Worm (Caenorhabditis elegans) whole organism, midembryonic: ENCODE results near the gene smc-6.
"Not testable (repeated sequence)": the region's sequence is repeated elsewhere in the genome, so short reads cannot be mapped to it uniquely, and the experiment has no call there.

Experiments
- T22C8.4 ChIP-seq: fragments of 200-800 bp; sonication (Bioruptor generic); IDR thresholded peaks from 2 replicates; pipeline ENCODE4 v1.3.6; 2022; ENCODE audit warnings: missing genetic modification characterization, missing compliant biosample characterization
- cog-1 ChIP-seq: sonication (generic microtip); optimal IDR thresholded peaks from 2 replicates; lab custom pipeline; 2016; ENCODE audit warnings: missing genetic modification characterization, missing compliant biosample characterization
- flt-1 ChIP-seq: fragments of 200-800 bp; sonication (Bioruptor generic); IDR thresholded peaks from 2 replicates; pipeline ENCODE4 v1.3.6; 2022; ENCODE audit warnings: missing genetic modification characterization, missing compliant biosample characterization
- klf-2 ChIP-seq: fragments of 200-800 bp; sonication (Bioruptor generic); conservative IDR thresholded peaks from 2 replicates; pipeline ENCODE4 v1.3.6; 2022; ENCODE audit warnings: missing genetic modification reagents, missing genetic modification characterization, missing compliant biosample characterization
- med-1 ChIP-seq: sonication (generic microtip); optimal IDR thresholded peaks from 2 replicates; lab custom pipeline; 2017; ENCODE audit warnings: missing genetic modification characterization, mild to moderate bottlenecking, missing compliant biosample characterization, antibody characterized with exemption, missing genetic modification reagents; ENCODE audit not compliant: insufficient read depth
- ref-1 ChIP-seq: fragments of 200-800 bp; sonication (Bioruptor generic); conservative IDR thresholded peaks from 2 replicates; pipeline ENCODE4 v1.3.6; 2022; ENCODE audit warnings: missing genetic modification reagents, missing genetic modification characterization, missing compliant biosample characterization
- tab-1 ChIP-seq: fragments of 200-800 bp; sonication (Bioruptor generic); IDR thresholded peaks from 2 replicates; pipeline ENCODE4 v1.3.6; 2022; ENCODE audit warnings: missing genetic modification characterization, missing compliant biosample characterization
- ztf-23 ChIP-seq: fragments of 200-800 bp; sonication (Bioruptor generic); IDR thresholded peaks from 2 replicates; pipeline ENCODE4 v1.3.6; 2022; ENCODE audit warnings: missing genetic modification reagents, missing genetic modification characterization, missing compliant biosample characterization
- ztf-29 ChIP-seq: fragments of 200-800 bp; sonication (Bioruptor generic); IDR thresholded peaks from 2 replicates; pipeline ENCODE4 v1.3.6; 2022; ENCODE audit warnings: missing genetic modification reagents, missing genetic modification characterization, missing compliant biosample characterization

The smc-6 gene

DNA sequence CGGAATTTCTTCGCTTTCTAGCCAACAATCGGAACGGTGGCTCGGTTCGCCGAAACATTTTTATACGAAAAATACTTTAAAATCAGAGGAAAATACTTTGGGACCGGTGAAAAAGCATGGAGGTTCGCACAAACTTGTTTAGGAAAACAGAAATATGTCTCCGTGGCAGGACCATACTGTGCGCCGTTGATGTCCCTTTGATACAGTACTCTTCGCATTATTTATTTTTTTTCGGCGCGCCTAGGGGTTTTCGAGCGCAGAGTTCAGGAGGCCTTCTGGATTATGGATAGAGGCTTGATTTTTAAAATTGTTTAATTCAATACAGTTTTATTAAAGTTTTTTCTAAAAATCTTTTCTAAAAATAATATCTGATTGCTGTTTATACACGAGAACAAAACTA lies 33.8 kb upstream of the smc-6 start, which contains the start of gene F54D5.9:
Gene F54D5.9, minus strand, starts transcription at position 115 of the 400 bp plus-strand sequence.
- no peak for TF ChIP-seq ztf-29
- TF ChIP-seq klf-2 (GFP tag; lab: Robert Waterston, UW): no peak
- no peak for TF ChIP-seq ztf-23
- no peak for TF ChIP-seq T22C8.4
- no peak for TF ChIP-seq flt-1
- no peak for TF ChIP-seq ref-1
- no peak for TF ChIP-seq cog-1 (tag; lab: Kevin White, UChicago)
- no peak for TF ChIP-seq med-1 (GFP tag; lab: Kevin White, UChicago)

DNA sequence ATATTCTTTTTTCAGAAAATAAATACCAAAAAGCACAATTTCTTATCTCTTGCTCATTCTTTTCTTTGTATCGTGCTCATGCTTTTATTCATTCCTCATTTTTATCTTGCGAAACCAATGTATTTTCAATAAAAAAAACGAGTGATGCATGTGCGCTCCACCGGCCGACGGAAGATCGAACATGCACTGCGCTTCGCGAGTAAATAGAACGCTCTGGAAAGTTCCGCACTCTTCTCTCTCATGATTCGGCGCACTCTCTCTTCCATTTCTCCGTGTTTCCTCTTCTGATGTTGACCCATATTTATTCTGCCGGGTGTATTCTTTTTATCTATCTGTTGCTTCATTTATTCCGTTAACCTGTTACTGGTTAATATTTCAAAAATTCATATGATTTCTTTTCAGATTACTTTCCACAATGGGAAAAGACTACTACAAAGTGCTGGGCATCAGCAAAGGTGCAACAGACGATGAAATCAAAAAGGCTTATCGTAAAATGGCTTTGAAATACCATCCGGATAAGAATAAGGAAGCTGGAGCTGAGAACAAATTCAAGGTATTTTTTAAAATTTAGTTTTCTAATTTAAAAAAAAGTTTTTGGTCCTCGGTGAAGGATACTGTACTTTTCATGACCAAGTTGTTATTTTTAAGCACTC lies 33.1 kb upstream of the smc-6 start, which contains the start of gene dnj-13:
Gene dnj-13, plus strand, starts transcription at position 403 of the 653 bp plus-strand sequence.
- TF ChIP-seq med-1 (GFP tag; lab: Kevin White, UChicago) (no peak), ztf-29 (no peak), cog-1 (tag; lab: Kevin White, UChicago) (peak; percentile 88), tab-1 (GFP tag; lab: Robert Waterston, UW) (peak; percentile 49; the same call in 1 of the 2 replicates), ztf-23 (peak; percentile 76), flt-1 (peak; percentile 87), ref-1 (no peak), T22C8.4 (peak; percentile 49; the same call in 1 of the 2 replicates), klf-2 (GFP tag; lab: Robert Waterston, UW) (no peak)

DNA sequence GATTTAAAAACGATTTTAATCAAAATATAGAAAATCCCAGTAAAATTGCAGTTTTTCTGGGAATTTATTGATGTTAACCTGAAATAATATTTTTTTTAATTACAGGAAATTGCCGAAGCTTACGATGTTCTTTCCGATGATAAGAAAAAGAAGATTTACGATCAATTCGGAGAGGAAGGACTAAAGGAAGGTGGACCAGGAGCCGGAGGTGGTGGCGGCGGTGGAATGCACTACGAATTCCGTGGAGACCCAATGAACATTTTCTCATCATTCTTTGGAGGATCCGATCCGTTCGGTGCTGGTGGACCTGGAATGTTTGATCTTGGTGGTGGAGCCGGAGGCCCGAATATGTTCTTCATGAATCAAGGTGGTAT lies 32.6 kb upstream of the smc-6 start:
- TF ChIP-seq cog-1 (tag; lab: Kevin White, UChicago) (no peak), med-1 (GFP tag; lab: Kevin White, UChicago) (no peak), tab-1 (GFP tag; lab: Robert Waterston, UW) (no peak), klf-2 (GFP tag; lab: Robert Waterston, UW) (no peak), ztf-23 (no peak), ztf-29 (no peak), ref-1 (no peak), T22C8.4 (no peak), flt-1 (no peak)

DNA sequence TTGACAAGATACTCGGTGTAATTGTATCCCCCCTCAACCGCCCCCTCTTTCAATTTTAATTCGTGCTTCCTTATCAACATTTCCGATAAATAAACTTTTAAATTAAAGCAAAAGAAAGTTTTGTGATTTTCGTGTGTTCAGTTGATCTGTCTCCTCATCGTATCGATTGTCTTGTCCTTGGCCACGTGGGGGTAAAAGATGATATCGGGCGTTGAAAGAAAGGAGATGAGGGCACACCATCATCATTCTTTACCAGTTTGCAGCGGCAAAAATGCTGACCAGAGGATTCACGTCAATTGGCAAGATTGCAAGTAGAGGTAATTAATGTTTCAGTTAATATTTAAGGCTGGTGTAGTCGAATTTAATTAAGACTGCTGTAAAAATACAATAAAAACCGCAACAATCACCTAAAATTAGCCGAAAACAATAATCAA lies 31.2 kb upstream of the smc-6 start, which contains the start of gene F54D5.7:
Gene F54D5.7, plus strand, starts transcription at position 264 of the 434 bp plus-strand sequence.
- TF ChIP-seq med-1 (GFP tag; lab: Kevin White, UChicago) (no peak), klf-2 (GFP tag; lab: Robert Waterston, UW) (no peak), flt-1 (0 out of 2 replicates have a peak, but pooled peaks have one; percentile 13)

DNA sequence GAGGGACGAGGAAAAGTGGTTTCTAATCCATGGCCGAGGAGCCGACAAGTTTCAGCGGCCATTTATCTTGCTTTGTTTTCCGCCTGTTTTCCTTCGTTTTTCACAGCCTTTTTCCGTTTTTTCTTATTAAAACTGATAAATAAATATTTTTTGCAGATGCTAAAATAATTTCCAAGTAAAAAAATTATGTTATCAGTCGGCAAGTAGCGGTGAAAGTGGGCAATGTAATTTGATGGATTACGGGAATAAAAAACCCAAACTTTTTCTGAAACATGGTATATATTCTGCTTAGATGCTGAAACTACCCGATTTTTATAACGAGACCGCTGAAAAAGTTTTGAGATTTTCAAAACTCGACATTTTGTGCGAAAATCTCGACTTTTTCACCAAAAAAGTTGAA lies 26.5 kb upstream of the smc-6 start, which contains the start of gene dhgd-1:
Gene dhgd-1, minus strand, starts transcription at position 101 of the 400 bp plus-strand sequence.
- not testable (repeated sequence) for TF ChIP-seq flt-1; tab-1 (GFP tag; lab: Robert Waterston, UW); cog-1 (tag; lab: Kevin White, UChicago)

DNA sequence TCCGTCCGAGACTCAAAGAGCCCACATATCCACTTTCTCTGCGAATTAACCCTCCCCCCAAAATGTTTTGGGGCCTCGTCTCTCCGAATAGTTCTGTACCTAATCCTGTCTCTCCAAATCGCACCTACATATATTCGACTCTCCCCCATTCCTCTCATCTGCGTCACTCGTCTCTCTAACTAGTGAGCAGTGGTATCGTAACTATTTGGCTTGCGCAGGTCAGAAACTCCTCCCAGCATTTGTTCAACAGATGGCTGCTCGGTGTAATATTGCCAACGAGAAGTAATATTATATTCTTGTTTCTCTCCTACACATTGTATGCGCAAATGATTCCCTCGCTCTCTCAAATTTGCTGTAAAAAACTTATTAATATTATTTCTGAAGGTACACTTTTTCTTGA lies 22.9 kb upstream of the smc-6 start, which contains the start of gene F54D5.24:
Gene F54D5.24, plus strand, starts transcription at position 316 of the 400 bp plus-strand sequence.
- TF ChIP-seq ref-1: no peak
- TF ChIP-seq tab-1 (GFP tag; lab: Robert Waterston, UW): no peak
- no peak for TF ChIP-seq T22C8.4
- TF ChIP-seq ztf-29: peak; percentile 25; the same call in 1 of the 2 replicates
- TF ChIP-seq med-1 (GFP tag; lab: Kevin White, UChicago): no peak
- TF ChIP-seq ztf-23: no peak
- no peak for TF ChIP-seq flt-1
- no peak for TF ChIP-seq cog-1 (tag; lab: Kevin White, UChicago)

DNA sequence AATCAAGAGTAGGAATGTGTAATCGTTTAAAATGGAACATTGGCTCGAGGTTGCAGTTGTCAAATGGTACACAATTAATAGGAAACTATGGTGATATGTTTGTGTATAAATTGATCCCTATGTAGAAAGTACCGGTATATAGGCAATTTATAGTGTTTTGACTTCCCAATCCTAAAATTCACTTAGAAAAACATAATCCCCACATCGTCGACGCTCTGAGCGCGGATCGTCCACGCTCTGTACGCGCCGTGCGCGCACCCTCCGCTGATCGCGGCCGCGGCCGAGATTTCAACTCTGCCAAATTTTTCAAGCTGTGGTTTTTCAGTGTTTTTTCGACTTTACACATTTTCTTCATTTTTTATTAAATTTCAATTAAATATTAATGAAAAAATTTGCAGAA lies 22.2 kb upstream of the smc-6 start, which contains the start of gene F54D5.17:
Gene F54D5.17, plus strand, starts transcription at position 301 of the 400 bp plus-strand sequence.
- TF ChIP-seq med-1 (GFP tag; lab: Kevin White, UChicago) (no peak), flt-1 (no peak), ztf-23 (no peak), tab-1 (GFP tag; lab: Robert Waterston, UW) (no peak), ztf-29 (no peak), T22C8.4 (no peak), cog-1 (tag; lab: Kevin White, UChicago) (no peak), klf-2 (GFP tag; lab: Robert Waterston, UW) (no peak), ref-1 (no peak)

DNA sequence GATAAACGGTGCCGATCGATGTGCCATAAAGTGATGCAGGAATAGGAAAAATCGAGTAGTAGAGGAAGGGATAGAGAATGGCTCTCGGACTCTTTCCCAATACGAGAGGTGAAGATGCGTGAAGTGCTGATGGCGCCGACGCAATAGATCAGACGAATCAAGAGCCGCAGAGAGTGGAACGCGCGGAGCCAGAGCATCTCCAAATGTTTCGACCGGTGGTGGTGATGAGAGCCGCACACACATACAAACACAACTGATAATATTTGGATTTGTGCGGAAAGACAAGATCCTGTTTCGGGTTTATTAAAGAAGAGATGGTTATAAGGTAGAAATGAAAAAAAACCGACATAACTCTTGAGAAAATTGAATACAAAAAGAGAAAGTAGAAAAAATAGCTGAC lies 14.4 kb upstream of the smc-6 start, which contains the start of gene F54D5.15:
Gene F54D5.15, minus strand, starts transcription at position 101 of the 400 bp plus-strand sequence.
- TF ChIP-seq flt-1: no peak

DNA sequence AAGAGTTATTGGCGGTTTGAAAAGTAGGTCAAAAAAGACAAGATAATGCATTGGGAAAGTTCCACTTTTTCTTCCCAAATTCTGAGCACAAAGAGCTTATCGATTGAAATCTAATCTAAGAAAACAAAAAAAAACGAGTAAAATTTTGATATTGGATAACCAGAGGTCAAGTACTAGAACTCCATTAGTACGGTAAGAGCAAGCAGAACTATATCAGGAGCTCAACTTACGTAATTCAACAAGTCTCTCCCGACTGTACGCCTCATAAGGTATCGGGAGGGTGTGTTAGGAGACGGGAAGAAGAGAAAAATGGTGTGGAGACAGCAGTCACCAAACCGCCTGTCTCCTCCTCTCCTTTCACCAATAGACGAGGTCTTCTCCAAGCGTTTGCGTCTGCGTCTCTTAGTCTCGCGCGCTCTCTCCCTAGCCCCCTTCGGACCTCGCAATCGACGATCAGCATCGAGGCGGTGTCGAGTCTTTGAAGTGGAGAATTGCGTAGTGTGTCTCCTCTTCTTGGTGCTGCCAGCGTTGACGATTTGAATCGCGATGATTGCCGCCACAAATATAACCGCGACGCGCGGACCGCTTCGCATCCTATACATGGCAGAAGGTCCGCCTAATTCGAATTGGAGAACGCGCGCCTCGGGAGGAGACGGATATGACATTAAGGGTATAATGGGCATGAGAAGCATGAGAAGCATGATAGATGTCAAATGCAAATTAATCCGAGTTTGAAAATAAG lies 11.4 kb upstream of the smc-6 start, which contains the start of gene F54D5.5:
Gene F54D5.5, minus strand, starts transcription at position 51 of the 742 bp plus-strand sequence.
- peak; percentile 47; the same call in 1 of the 2 replicates for TF ChIP-seq ztf-23
- peak; percentile 72; the same call in 1 of the 2 replicates for TF ChIP-seq flt-1
- 0 out of 2 replicates have a peak, but pooled peaks have one; percentile 65 for TF ChIP-seq tab-1 (GFP tag; lab: Robert Waterston, UW)
- TF ChIP-seq med-1 (GFP tag; lab: Kevin White, UChicago): no peak
- peak; percentile 70 for TF ChIP-seq cog-1 (tag; lab: Kevin White, UChicago)

DNA sequence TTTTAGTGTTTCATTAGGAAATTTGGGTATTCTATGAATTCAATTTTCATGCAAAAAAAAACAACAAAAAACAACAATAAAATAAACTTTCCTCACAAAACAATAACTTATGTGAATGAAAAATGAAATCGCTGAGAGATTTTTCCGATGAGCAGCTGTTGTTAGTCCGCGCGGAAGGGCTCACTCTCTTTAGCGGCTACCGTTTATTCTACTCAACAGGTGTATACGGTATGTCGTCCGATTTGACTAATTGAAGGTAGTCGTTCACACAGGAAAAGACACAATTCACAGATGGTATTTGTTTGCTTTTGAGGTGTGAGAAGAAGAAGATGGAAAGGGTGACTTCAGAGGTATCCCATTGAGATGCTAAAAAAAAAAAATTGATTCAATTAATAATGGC lies 9.8 kb upstream of the smc-6 start:
- TF ChIP-seq ztf-29 (no peak), med-1 (GFP tag; lab: Kevin White, UChicago) (no peak), cog-1 (tag; lab: Kevin White, UChicago) (no peak), klf-2 (GFP tag; lab: Robert Waterston, UW) (no peak), ztf-23 (no peak), T22C8.4 (no peak)
